Worm (Caenorhabditis elegans) whole organism, L4 larva: Measurements from ENCODE around the gene srh-223.

Experiments
- R02D3.7 ChIP-seq: fragments of 150-350 bp; sonication (generic microtip); optimal IDR thresholded peaks from 3 replicates; lab custom pipeline; 2014; ENCODE audit warnings: missing biosample characterization, missing genetic modification characterization
- ama-1 ChIP-seq: fragments of 150-350 bp; optimal IDR thresholded peaks from 2 replicates; lab custom pipeline; 2014; ENCODE audit warnings: inconsistent platforms, mixed read lengths
- dmd-8 ChIP-seq: fragments of 200-800 bp; sonication (Bioruptor generic); IDR thresholded peaks from 2 replicates; pipeline ENCODE4 v1.3.6; 2022; ENCODE audit warnings: missing genetic modification characterization, missing compliant biosample characterization
- nhr-77 ChIP-seq: fragments of 150-350 bp; optimal IDR thresholded peaks from 2 replicates; lab custom pipeline; 2014; ENCODE audit warnings: missing biosample characterization, missing genetic modification characterization
- ztf-11 ChIP-seq: fragments of 150-350 bp; optimal IDR thresholded peaks from 2 replicates; lab custom pipeline; 2014; ENCODE audit warnings: missing biosample characterization, missing genetic modification characterization

ce11 chrIV:4005166-4005565 is 23.5 kb downstream of the srh-223 start:
- TF ChIP-seq ama-1 (lab: Kevin White, UChicago): no peak
- no peak for TF ChIP-seq R02D3.7 (tag; lab: Kevin White, UChicago)
- TF ChIP-seq nhr-77: no peak
- TF ChIP-seq dmd-8 (GFP tag; lab: Robert Waterston, UW): no peak
- no peak for TF ChIP-seq ztf-11 (tag; lab: Kevin White, UChicago)
